Worm (Caenorhabditis elegans) whole organism, early embryonic: ENCODE data around the gene frpr-21.

Experiments
- B0310.2 ChIP-seq: sonication (generic microtip); optimal IDR thresholded peaks from 2 replicates; lab custom pipeline; 2016; ENCODE audit warnings: mild to moderate bottlenecking, missing genetic modification characterization, missing compliant biosample characterization
- F13C5.2 ChIP-seq: sonication (generic microtip); optimal IDR thresholded peaks from 2 replicates; lab custom pipeline; 2017; ENCODE audit warnings: mild to moderate bottlenecking, missing genetic modification characterization, inconsistent platforms, missing compliant biosample characterization
- aly-1 ChIP-seq: sonication (generic microtip); optimal IDR thresholded peaks from 2 replicates; lab custom pipeline; 2016; ENCODE audit warnings: missing genetic modification characterization, missing compliant biosample characterization
- ama-1 ChIP-seq: fragments of 150-350 bp; optimal IDR thresholded peaks from 2 replicates; lab custom pipeline; 2014
- ceh-13 ChIP-seq: fragments of 200-800 bp; sonication (Bioruptor generic); optimal IDR thresholded peaks from 2 replicates; lab custom pipeline; 2018; ENCODE audit warnings: mild to moderate bottlenecking, missing genetic modification characterization, missing compliant biosample characterization
- ceh-36 ChIP-seq: sonication (generic microtip); optimal IDR thresholded peaks from 2 replicates; lab custom pipeline; 2016; ENCODE audit warnings: missing genetic modification characterization, inconsistent platforms, missing compliant biosample characterization
- ets-7 ChIP-seq: sonication (generic microtip); optimal IDR thresholded peaks from 2 replicates; lab custom pipeline; 2016; ENCODE audit warnings: missing genotype, missing genetic modification characterization, missing compliant biosample characterization
- flt-1 ChIP-seq: fragments of 200-800 bp; sonication (Bioruptor generic); IDR thresholded peaks from 2 replicates; pipeline ENCODE4 v1.3.6; 2022; ENCODE audit warnings: missing genetic modification characterization, missing compliant biosample characterization
- hmbx-1 ChIP-seq: sonication (generic microtip); optimal IDR thresholded peaks from 2 replicates; lab custom pipeline; 2016; ENCODE audit warnings: mild to moderate bottlenecking, missing genetic modification characterization, missing compliant biosample characterization
- hmg-4 ChIP-seq: fragments of 200-800 bp; sonication (Bioruptor generic); optimal IDR thresholded peaks from 2 replicates; lab custom pipeline; 2018; ENCODE audit warnings: mild to moderate bottlenecking, missing genetic modification characterization, missing compliant biosample characterization
- hnd-1 ChIP-seq: sonication (generic microtip); optimal IDR thresholded peaks from 2 replicates; lab custom pipeline; 2016; ENCODE audit warnings: missing genetic modification characterization, missing compliant biosample characterization
- pes-1 ChIP-seq: fragments of 200-800 bp; sonication (Bioruptor generic); IDR thresholded peaks from 2 replicates; pipeline ENCODE4 v1.3.6; 2022; ENCODE audit warnings: missing genetic modification reagents, missing genetic modification characterization, missing compliant biosample characterization
- scrt-1 ChIP-seq: fragments of 200-800 bp; sonication (Bioruptor generic); IDR thresholded peaks from 2 replicates; pipeline ENCODE4 v1.3.6; 2022; ENCODE audit warnings: missing genetic modification characterization, missing compliant biosample characterization
- sea-1 ChIP-seq: fragments of 200-800 bp; sonication (Bioruptor generic); conservative IDR thresholded peaks from 2 replicates; pipeline ENCODE4 v1.3.6; 2022; ENCODE audit warnings: missing genetic modification characterization, missing compliant biosample characterization
- tbx-11 ChIP-seq: fragments of 200-800 bp; sonication (Bioruptor generic); IDR thresholded peaks from 2 replicates; pipeline ENCODE4 v1.3.6; 2022; ENCODE audit warnings: missing genetic modification characterization, missing compliant biosample characterization
- tbx-37 ChIP-seq: fragments of 200-800 bp; sonication (Bioruptor generic); conservative IDR thresholded peaks from 2 replicates; pipeline ENCODE4 v1.3.6; 2022; ENCODE audit warnings: missing genetic modification reagents, missing genetic modification characterization, missing compliant biosample characterization
- tra-4 ChIP-seq: sonication (generic microtip); optimal IDR thresholded peaks from 2 replicates; lab custom pipeline; 2017; ENCODE audit warnings: missing genetic modification characterization, missing compliant biosample characterization

Gene frpr-21

DNA sequence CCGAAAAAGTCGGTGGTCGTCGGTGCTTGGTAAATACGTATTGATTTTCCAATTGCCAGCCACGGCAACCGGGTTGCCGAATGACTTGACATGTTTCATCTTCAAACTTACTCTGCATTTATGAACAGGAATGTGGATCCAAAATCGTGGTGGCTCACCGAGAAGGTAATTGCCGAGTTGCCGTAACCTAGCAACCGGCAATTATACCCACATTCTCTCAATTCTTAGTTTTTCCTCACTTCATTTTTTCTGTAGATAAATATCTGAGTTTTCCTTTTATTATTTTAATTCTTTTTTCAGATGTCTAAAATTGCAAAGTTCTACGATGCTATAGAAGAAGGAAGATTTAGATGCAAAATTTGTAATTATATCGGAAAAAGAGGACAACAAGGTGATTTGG is 30.8 kb upstream of the frpr-21 start, which contains the start of gene ZK673.4:
Gene ZK673.4, plus strand, starts transcription at position 301 of the 400 bp plus-strand sequence.
- no peak for TF ChIP-seq ama-1
- TF ChIP-seq ceh-13, result no peak
- TF ChIP-seq flt-1 (GFP tag; lab: Robert Waterston, UW), result no peak
- no peak for TF ChIP-seq tra-4 (tag; lab: Kevin White, UChicago)
- TF ChIP-seq ets-7 (tag; lab: Kevin White, UChicago), result no peak
- TF ChIP-seq hmbx-1, result no peak
- TF ChIP-seq scrt-1 (GFP tag; lab: Robert Waterston, UW), result no peak
- no peak for TF ChIP-seq B0310.2
- no peak for TF ChIP-seq aly-1 (tag; lab: Kevin White, UChicago)
- no peak for TF ChIP-seq hnd-1 (tag; lab: Kevin White, UChicago)
- no peak for TF ChIP-seq tbx-11
- TF ChIP-seq hmg-4 (GFP tag; lab: Kevin White, UChicago), result no peak
- no peak for TF ChIP-seq pes-1
- TF ChIP-seq sea-1 (GFP tag; lab: Robert Waterston, UW), result no peak
- no peak for TF ChIP-seq tbx-37 (GFP tag; lab: Robert Waterston, UW)
- no peak for TF ChIP-seq ceh-36 (tag; lab: Kevin White, UChicago)
- no peak for TF ChIP-seq F13C5.2 (tag; lab: Kevin White, UChicago)

DNA sequence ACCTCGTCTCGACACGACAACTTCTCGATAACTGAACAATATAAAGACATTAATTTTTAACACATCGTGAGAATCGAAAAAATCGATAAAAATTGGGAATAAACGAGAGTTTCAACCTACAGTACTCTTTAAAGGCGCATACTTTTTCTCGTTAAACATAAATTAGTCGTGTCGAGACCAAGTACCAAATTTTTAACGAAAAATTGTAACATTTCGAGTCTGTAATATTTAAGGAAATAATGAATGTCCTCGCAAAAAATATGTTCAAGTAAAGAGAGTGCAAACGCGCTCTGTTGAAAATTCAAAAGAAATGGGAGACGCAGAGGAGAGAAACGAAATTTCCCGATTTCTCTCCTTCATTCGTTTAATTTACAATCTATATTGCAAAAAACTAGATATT is 28.5 kb upstream of the frpr-21 start:
- no peak for TF ChIP-seq hmbx-1
- no peak for TF ChIP-seq aly-1 (tag; lab: Kevin White, UChicago)
- no peak for TF ChIP-seq pes-1
- no peak for TF ChIP-seq tbx-37 (GFP tag; lab: Robert Waterston, UW)
- TF ChIP-seq flt-1 (GFP tag; lab: Robert Waterston, UW), result no peak
- no peak for TF ChIP-seq tbx-11
- no peak for TF ChIP-seq hnd-1 (tag; lab: Kevin White, UChicago)
- no peak for TF ChIP-seq tra-4 (tag; lab: Kevin White, UChicago)
- no peak for TF ChIP-seq B0310.2

- TF ChIP-seq F13C5.2 (tag; lab: Kevin White, UChicago), result no peak
- no peak for TF ChIP-seq ets-7 (tag; lab: Kevin White, UChicago)
- no peak for TF ChIP-seq hmbx-1
- no peak for TF ChIP-seq flt-1 (GFP tag; lab: Robert Waterston, UW)
- no peak for TF ChIP-seq sea-1 (GFP tag; lab: Robert Waterston, UW)
- no peak for TF ChIP-seq pes-1
- TF ChIP-seq tra-4 (tag; lab: Kevin White, UChicago), result no peak
- no peak for TF ChIP-seq aly-1 (tag; lab: Kevin White, UChicago)
- no peak for TF ChIP-seq tbx-37 (GFP tag; lab: Robert Waterston, UW)
- TF ChIP-seq ceh-36 (tag; lab: Kevin White, UChicago), result no peak
- TF ChIP-seq B0310.2, result no peak
Observed at ce11 chrII:10449707-10450106, 27.9 kb upstream of the frpr-21 start, which contains the start of gene lin-56. lin-56 (plus strand) TSS chrII:10450007.

DNA sequence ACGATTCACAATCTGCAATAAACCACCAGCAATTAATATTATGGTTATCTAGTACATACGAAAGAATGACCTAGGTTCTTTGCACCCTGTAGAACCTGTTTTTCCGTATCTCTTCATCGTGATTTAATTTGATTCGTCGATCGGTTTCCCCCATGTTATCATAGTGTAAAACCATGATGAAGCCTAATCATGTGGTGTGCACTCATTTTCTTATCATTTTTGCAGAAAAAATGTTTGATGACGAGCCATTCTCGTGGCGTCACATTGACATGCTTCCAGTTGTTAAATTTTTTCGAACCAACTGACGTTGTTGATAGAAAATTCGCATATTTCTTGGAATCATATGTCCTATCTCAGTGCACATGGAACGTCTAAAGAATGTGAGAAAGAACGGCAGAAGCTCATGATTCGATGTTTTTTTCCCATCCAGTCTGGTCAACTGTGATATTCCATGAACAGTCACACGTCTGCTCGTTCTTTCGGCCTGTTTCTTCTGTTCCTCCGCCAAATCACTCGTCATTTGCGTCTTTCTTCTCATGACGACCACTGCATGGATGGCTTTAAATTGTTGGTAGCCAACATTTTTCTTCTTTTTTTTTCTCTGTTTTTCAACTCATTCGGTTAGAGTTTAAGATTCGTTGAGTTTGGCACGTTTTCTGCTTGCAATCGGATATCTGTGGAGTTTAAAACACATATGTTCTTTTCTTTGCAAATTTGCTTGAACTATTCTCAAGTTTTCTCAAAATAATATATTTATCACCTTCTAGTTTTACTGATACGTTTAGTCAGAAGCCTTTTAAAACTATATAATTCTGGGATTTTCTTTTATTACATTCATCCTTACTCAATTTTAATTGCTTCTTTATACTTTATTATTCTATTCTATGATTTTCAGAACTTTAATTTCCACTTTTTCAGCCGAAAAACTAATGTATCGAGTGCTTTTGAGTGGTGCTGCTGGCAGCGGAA is 25.8 kb upstream of the frpr-21 start, which contains the start of gene ZK673.2:
Gene ZK673.2, plus strand, starts transcription at position 919 of the 969 bp plus-strand sequence.
- TF ChIP-seq tbx-11, result no peak
- no peak for TF ChIP-seq sea-1 (GFP tag; lab: Robert Waterston, UW)
- no peak for TF ChIP-seq F13C5.2 (tag; lab: Kevin White, UChicago)
- TF ChIP-seq hmbx-1, result no peak
- no peak for TF ChIP-seq ets-7 (tag; lab: Kevin White, UChicago)
- no peak for TF ChIP-seq tra-4 (tag; lab: Kevin White, UChicago)
- TF ChIP-seq ama-1, result no peak
- TF ChIP-seq flt-1 (GFP tag; lab: Robert Waterston, UW), result no peak
- no peak for TF ChIP-seq B0310.2
- no peak for TF ChIP-seq ceh-36 (tag; lab: Kevin White, UChicago)
- no peak for TF ChIP-seq tbx-37 (GFP tag; lab: Robert Waterston, UW)
- TF ChIP-seq aly-1 (tag; lab: Kevin White, UChicago), result no peak
- TF ChIP-seq scrt-1 (GFP tag; lab: Robert Waterston, UW), result no peak
- TF ChIP-seq ceh-13, result no peak
- TF ChIP-seq hnd-1 (tag; lab: Kevin White, UChicago), result no peak
- no peak for TF ChIP-seq pes-1
- no peak for TF ChIP-seq hmg-4 (GFP tag; lab: Kevin White, UChicago)

- TF ChIP-seq hnd-1 (tag; lab: Kevin White, UChicago) (no peak), ceh-13 (no peak), pes-1 (no peak), F13C5.2 (tag; lab: Kevin White, UChicago) (no peak), flt-1 (GFP tag; lab: Robert Waterston, UW) (no peak), hmg-4 (GFP tag; lab: Kevin White, UChicago) (no peak), ceh-36 (tag; lab: Kevin White, UChicago) (no peak), scrt-1 (GFP tag; lab: Robert Waterston, UW) (no peak)
Observed at ce11 chrII:10446814-10447213, 25.0 kb upstream of the frpr-21 start.

DNA sequence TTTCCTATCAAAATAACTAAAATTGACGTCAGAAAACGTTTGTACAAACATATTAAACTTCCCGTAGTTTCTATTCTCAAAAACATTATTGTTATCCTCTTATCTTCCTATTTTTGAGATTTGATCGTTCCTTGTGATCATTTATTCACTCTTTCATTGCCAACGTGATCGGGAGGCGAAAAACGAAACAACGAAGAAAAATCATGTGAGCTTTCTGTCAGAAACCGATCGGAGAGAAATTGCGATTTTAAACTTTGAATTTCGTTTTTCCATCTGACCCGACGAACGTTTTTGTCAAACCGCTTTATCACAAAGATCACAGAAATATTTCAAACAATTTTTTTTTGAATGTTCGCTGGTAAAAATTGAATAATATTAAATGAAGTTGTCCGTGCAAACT is 24.5 kb upstream of the frpr-21 start:
- no peak for TF ChIP-seq ceh-13

DNA sequence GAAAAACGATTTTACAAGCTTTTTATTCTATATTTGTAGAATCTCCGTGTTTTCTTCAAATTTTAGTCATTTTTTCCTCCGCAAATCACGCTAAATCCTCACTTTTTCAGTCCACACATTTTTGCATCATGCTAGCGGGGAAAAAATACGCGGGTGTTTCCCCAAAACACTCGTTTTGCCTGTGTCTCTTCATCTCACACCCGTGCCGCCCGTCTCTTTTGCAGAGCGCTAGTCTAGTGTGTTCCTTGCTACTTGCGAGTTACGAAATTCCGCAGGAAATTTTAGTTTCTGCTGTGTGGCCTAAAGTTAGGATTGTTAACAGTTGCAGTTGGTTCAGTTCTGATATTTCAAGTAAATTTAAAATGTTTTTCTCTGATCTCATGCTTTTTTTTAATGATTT is 23.9 kb upstream of the frpr-21 start:
- no peak for TF ChIP-seq F13C5.2 (tag; lab: Kevin White, UChicago)
- no peak for TF ChIP-seq tra-4 (tag; lab: Kevin White, UChicago)
- TF ChIP-seq hmg-4 (GFP tag; lab: Kevin White, UChicago), result peak; percentile 11
- TF ChIP-seq tbx-11, result 0 out of 2 replicates have a peak, but pooled peaks have one; percentile 27
